Worm (Caenorhabditis elegans) whole organism, young adult: ENCODE measurements around the gene F17C8.3.

Source experiments
- B0019.2 ChIP-seq: fragments of 200-800 bp; sonication (Bioruptor generic); conservative IDR thresholded peaks from 2 replicates; pipeline ENCODE4 v1.3.6; 2022; ENCODE audit warnings: missing genetic modification reagents, missing genetic modification characterization, missing compliant biosample characterization
- B0035.1 ChIP-seq: sonication (generic microtip); optimal IDR thresholded peaks from 2 replicates; lab custom pipeline; 2016; ENCODE audit warnings: missing genetic modification characterization, mild to moderate bottlenecking, missing compliant biosample characterization, missing genotype, missing genetic modification reagents
- B0336.3 ChIP-seq: fragments of 200-800 bp; sonication (Bioruptor generic); IDR thresholded peaks from 2 replicates; pipeline ENCODE4 v1.3.6; 2022; ENCODE audit warnings: missing genetic modification characterization, missing compliant biosample characterization
- C17E4.6 ChIP-seq: fragments of 200-800 bp; sonication (Bioruptor generic); IDR thresholded peaks from 2 replicates; pipeline ENCODE4 v1.3.6; 2022; ENCODE audit warnings: missing genetic modification reagents, missing genetic modification characterization, missing compliant biosample characterization
- F10E7.11 ChIP-seq: sonication (generic microtip); optimal IDR thresholded peaks from 2 replicates; lab custom pipeline; 2017; ENCODE audit warnings: mild to moderate bottlenecking, missing genetic modification characterization, moderate library complexity, missing compliant biosample characterization
- F22D6.2 ChIP-seq: sonication (generic microtip); optimal IDR thresholded peaks from 2 replicates; lab custom pipeline; 2016; ENCODE audit warnings: mild to moderate bottlenecking, missing genetic modification characterization, missing compliant biosample characterization
- F23B12.7 ChIP-seq: sonication (generic microtip); optimal IDR thresholded peaks from 2 replicates; lab custom pipeline; 2017; ENCODE audit warnings: missing genetic modification characterization, mild to moderate bottlenecking, missing compliant biosample characterization, antibody characterized with exemption, moderate library complexity; ENCODE audit not compliant: insufficient read depth
- F33H1.4 ChIP-seq: fragments of 200-800 bp; sonication (Bioruptor generic); IDR thresholded peaks from 2 replicates; pipeline ENCODE4 v1.3.6; 2022; ENCODE audit warnings: missing genetic modification reagents, missing genetic modification characterization, missing compliant biosample characterization
- F49E8.2 ChIP-seq: sonication (generic microtip); optimal IDR thresholded peaks from 3 replicates; lab custom pipeline; 2017; ENCODE audit warnings: missing genetic modification characterization, mild to moderate bottlenecking, missing compliant biosample characterization, antibody characterized with exemption, moderate library complexity; ENCODE audit not compliant: insufficient read depth
- F57A8.1 ChIP-seq: fragments of 200-800 bp; sonication (Bioruptor generic); optimal IDR thresholded peaks from 2 replicates; lab custom pipeline; 2018; ENCODE audit warnings: mild to moderate bottlenecking, missing genetic modification characterization, moderate library complexity, missing compliant biosample characterization
- K12H6.12 ChIP-seq: fragments of 200-800 bp; sonication (Bioruptor generic); optimal IDR thresholded peaks from 2 replicates; lab custom pipeline; 2018; ENCODE audit warnings: mild to moderate bottlenecking, missing genetic modification characterization, missing compliant biosample characterization
- T26A5.8 ChIP-seq: sonication (generic microtip); optimal IDR thresholded peaks from 2 replicates; lab custom pipeline; 2016; ENCODE audit warnings: missing genetic modification characterization, missing compliant biosample characterization
- Y67H2A.10 ChIP-seq: fragments of 200-800 bp; sonication (Bioruptor generic); conservative IDR thresholded peaks from 2 replicates; pipeline ENCODE4 v1.3.6; 2022; ENCODE audit warnings: missing genetic modification reagents, missing genetic modification characterization, missing compliant biosample characterization
- atf-7 ChIP-seq: sonication (generic microtip); optimal IDR thresholded peaks from 2 replicates; lab custom pipeline; 2017; ENCODE audit warnings: mild to moderate bottlenecking, missing genetic modification characterization, missing compliant biosample characterization
- athp-1 ChIP-seq: sonication (generic microtip); optimal IDR thresholded peaks from 2 replicates; lab custom pipeline; 2017; ENCODE audit warnings: mild to moderate bottlenecking, missing genetic modification characterization, missing compliant biosample characterization
- bed-2 ChIP-seq: fragments of 200-800 bp; sonication (Bioruptor generic); IDR thresholded peaks from 2 replicates; pipeline ENCODE4 v1.3.6; 2022; ENCODE audit warnings: missing genetic modification reagents, missing genetic modification characterization, missing compliant biosample characterization
- cebp-2 ChIP-seq: fragments of 200-800 bp; sonication (Bioruptor generic); IDR thresholded peaks from 2 replicates; pipeline ENCODE4 v1.3.6; 2022; ENCODE audit warnings: missing genetic modification characterization, missing compliant biosample characterization
- ceh-58 ChIP-seq: fragments of 200-800 bp; sonication (Bioruptor generic); IDR thresholded peaks from 2 replicates; pipeline ENCODE4 v1.3.6; 2022; ENCODE audit warnings: missing genetic modification characterization, missing compliant biosample characterization
- chd-7 ChIP-seq: sonication (generic microtip); optimal IDR thresholded peaks from 2 replicates; lab custom pipeline; 2016; ENCODE audit warnings: mild to moderate bottlenecking, missing genetic modification characterization, moderate library complexity, missing compliant biosample characterization
- die-1 ChIP-seq: sonication (generic microtip); optimal IDR thresholded peaks from 2 replicates; lab custom pipeline; 2016; ENCODE audit warnings: missing genotype, mild to moderate bottlenecking, missing genetic modification characterization, missing compliant biosample characterization
- dpff-1 ChIP-seq: sonication (generic microtip); optimal IDR thresholded peaks from 2 replicates; lab custom pipeline; 2017; ENCODE audit warnings: mild to moderate bottlenecking, missing genetic modification characterization, missing compliant biosample characterization
- dpl-1 ChIP-seq: fragments of 150-350 bp; optimal IDR thresholded peaks from 2 replicates; lab custom pipeline; 2014; ENCODE audit warnings: missing biosample characterization, missing genetic modification reagents, missing genetic modification characterization
- egrh-3 ChIP-seq: fragments of 200-800 bp; sonication (Bioruptor generic); IDR thresholded peaks from 2 replicates; pipeline ENCODE4 v1.3.6; 2022; ENCODE audit warnings: missing genetic modification reagents, missing genetic modification characterization, missing compliant biosample characterization
- ets-4 ChIP-seq: fragments of 200-800 bp; sonication (Bioruptor generic); optimal IDR thresholded peaks from 2 replicates; lab custom pipeline; 2018; ENCODE audit warnings: mild to moderate bottlenecking, missing genetic modification characterization, missing compliant biosample characterization
- fkh-3 ChIP-seq: sonication (generic microtip); optimal IDR thresholded peaks from 2 replicates; lab custom pipeline; 2016; ENCODE audit warnings: mild to moderate bottlenecking, missing genetic modification characterization, missing compliant biosample characterization
- hsf-1 ChIP-seq: fragments of 200-800 bp; sonication (Bioruptor generic); IDR thresholded peaks from 2 replicates; pipeline ENCODE4 v1.3.6; 2022; ENCODE audit warnings: missing genetic modification reagents, missing genetic modification characterization, missing compliant biosample characterization
- let-526 ChIP-seq: fragments of 200-800 bp; sonication (Bioruptor generic); IDR thresholded peaks from 2 replicates; pipeline ENCODE4 v1.3.6; 2022; ENCODE audit warnings: missing genetic modification reagents, missing genetic modification characterization, missing compliant biosample characterization
- lsy-27 ChIP-seq: sonication (generic microtip); optimal IDR thresholded peaks from 2 replicates; lab custom pipeline; 2017; ENCODE audit warnings: missing genetic modification characterization, mild to moderate bottlenecking, missing compliant biosample characterization, antibody characterized with exemption, missing genotype, borderline replicate concordance; ENCODE audit not compliant: insufficient read depth
- madf-10 ChIP-seq: sonication (generic microtip); optimal IDR thresholded peaks from 2 replicates; lab custom pipeline; 2016; ENCODE audit warnings: mild to moderate bottlenecking, missing genetic modification characterization, missing compliant biosample characterization
- madf-6 ChIP-seq: fragments of 200-800 bp; sonication (Bioruptor generic); IDR thresholded peaks from 2 replicates; pipeline ENCODE4 v1.3.6; 2022; ENCODE audit warnings: missing genetic modification reagents, missing genetic modification characterization, missing compliant biosample characterization
- madf-8 ChIP-seq: fragments of 200-800 bp; sonication (Bioruptor generic); conservative IDR thresholded peaks from 2 replicates; pipeline ENCODE4 v1.3.6; 2022; ENCODE audit warnings: missing genetic modification reagents, missing genetic modification characterization, missing compliant biosample characterization
- mcd-1 ChIP-seq: fragments of 200-800 bp; sonication (Bioruptor generic); IDR thresholded peaks from 2 replicates; pipeline ENCODE4 v1.3.6; 2022; ENCODE audit warnings: missing genetic modification reagents, missing genetic modification characterization, missing compliant biosample characterization
- mel-28 ChIP-seq: sonication (generic microtip); optimal IDR thresholded peaks from 2 replicates; lab custom pipeline; 2016; ENCODE audit warnings: borderline replicate concordance, mild to moderate bottlenecking, missing genetic modification characterization, missing compliant biosample characterization
- mes-4 ChIP-seq: sonication (generic microtip); optimal IDR thresholded peaks from 2 replicates; lab custom pipeline; 2016; ENCODE audit warnings: missing genotype, missing genetic modification characterization, missing compliant biosample characterization
- nfya-1 ChIP-seq: sonication (generic microtip); optimal IDR thresholded peaks from 2 replicates; lab custom pipeline; 2017; ENCODE audit warnings: antibody characterized with exemption, missing compliant biosample characterization, missing genetic modification characterization, borderline replicate concordance; ENCODE audit not compliant: insufficient read depth
- nfya-2 ChIP-seq: fragments of 200-800 bp; sonication (Bioruptor generic); IDR thresholded peaks from 2 replicates; pipeline ENCODE4 v1.3.6; 2022; ENCODE audit warnings: missing genetic modification reagents, missing genetic modification characterization, missing compliant biosample characterization
- nhr-120 ChIP-seq: fragments of 200-800 bp; sonication (Bioruptor generic); IDR thresholded peaks from 2 replicates; pipeline ENCODE4 v1.3.6; 2022; ENCODE audit warnings: missing genetic modification characterization, missing compliant biosample characterization
- nhr-90 ChIP-seq: sonication (generic microtip); optimal IDR thresholded peaks from 2 replicates; lab custom pipeline; 2016; ENCODE audit warnings: missing genotype, mild to moderate bottlenecking, missing genetic modification characterization, missing compliant biosample characterization
- rpc-1 ChIP-seq, 2 experiments: fragments of 150-350 bp in 1 of 2; sonication (generic microtip) in 1 of 2; optimal IDR thresholded peaks; 2 replicates each; lab custom pipeline; 2014 to 2018; ENCODE audit warnings: missing biosample characterization in 1 of 2, missing genetic modification characterization in 1 of 2, missing genetic modification reagents in 1 of 2, missing genotype in 1 of 2
- sdz-38 ChIP-seq: sonication (generic microtip); optimal IDR thresholded peaks from 2 replicates; lab custom pipeline; 2016; ENCODE audit warnings: missing genotype, missing genetic modification characterization, missing compliant biosample characterization
- sptf-2 ChIP-seq: fragments of 200-800 bp; sonication (Bioruptor generic); optimal IDR thresholded peaks from 2 replicates; lab custom pipeline; 2018; ENCODE audit warnings: mild to moderate bottlenecking, missing genetic modification characterization, missing compliant biosample characterization
- tbp1 ChIP-seq: fragments of 200-800 bp; sonication (Bioruptor generic); optimal IDR thresholded peaks from 2 replicates; lab custom pipeline; 2018; ENCODE audit warnings: mild to moderate bottlenecking, missing genetic modification characterization, missing compliant biosample characterization
- tlf-1 ChIP-seq: fragments of 200-800 bp; sonication (Bioruptor generic); optimal IDR thresholded peaks from 2 replicates; lab custom pipeline; 2018; ENCODE audit warnings: mild to moderate bottlenecking, missing genetic modification characterization, missing compliant biosample characterization
- unc-130 ChIP-seq: sonication (generic microtip); optimal IDR thresholded peaks from 2 replicates; lab custom pipeline; 2016; ENCODE audit warnings: missing genetic modification reagents, missing genetic modification characterization, missing compliant biosample characterization
- zim-3 ChIP-seq: sonication (generic microtip); optimal IDR thresholded peaks from 2 replicates; lab custom pipeline; 2017; ENCODE audit warnings: mild to moderate bottlenecking, missing genetic modification characterization, moderate library complexity, missing compliant biosample characterization
- ztf-18 ChIP-seq: sonication (generic microtip); optimal IDR thresholded peaks from 2 replicates; lab custom pipeline; 2016; ENCODE audit warnings: missing genotype, mild to moderate bottlenecking, missing genetic modification characterization, missing compliant biosample characterization
- ztf-22 ChIP-seq: fragments of 200-800 bp; sonication (Bioruptor generic); optimal IDR thresholded peaks from 2 replicates; lab custom pipeline; 2018; ENCODE audit warnings: mild to moderate bottlenecking, missing genetic modification characterization, moderate library complexity, missing compliant biosample characterization
- ztf-3 ChIP-seq: fragments of 200-800 bp; sonication (Bioruptor generic); optimal IDR thresholded peaks from 2 replicates; lab custom pipeline; 2018; ENCODE audit warnings: mild to moderate bottlenecking, missing genetic modification characterization, missing compliant biosample characterization

The F17C8.3 gene

DNA sequence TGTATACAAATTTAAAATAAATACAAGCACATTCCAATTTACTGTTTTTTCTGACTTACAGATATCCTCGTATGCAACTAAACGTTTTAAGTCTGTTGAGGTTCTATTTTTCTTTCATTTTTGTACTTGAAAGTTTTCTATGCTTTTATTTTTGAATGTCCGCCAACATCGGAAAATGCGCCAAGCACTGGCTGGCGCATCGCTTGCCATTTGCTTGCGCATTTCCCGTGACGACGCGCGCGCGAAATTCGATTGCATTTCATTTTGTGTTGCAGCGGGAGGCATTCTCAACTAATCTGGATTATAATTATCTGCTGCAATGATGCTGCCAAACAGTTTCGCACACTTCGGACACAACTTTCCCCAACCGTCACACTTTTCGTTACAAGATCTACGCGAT, 25.2 kb downstream of the F17C8.3 start, which contains the start of gene fbxl-2 (continued):
- no peak for TF ChIP-seq rpc-1 (optimal IDR thresholded peaks at IDR 0.05; lab: Kevin White, UChicago)
- TF ChIP-seq rpc-1 (tag; optimal IDR thresholded peaks at IDR 0.05; lab: Kevin White, UChicago) = no peak
- peak; percentile 59; the same call in 1 of the 2 replicates for TF ChIP-seq B0019.2 (GFP tag; lab: Robert Waterston, UW)
- TF ChIP-seq egrh-3 (GFP tag; lab: Robert Waterston, UW) = peak; percentile 63
- TF ChIP-seq ztf-3 (GFP tag; lab: Kevin White, UChicago) = peak; percentile 7
- TF ChIP-seq hsf-1 = peak; percentile 85
- TF ChIP-seq nfya-2 (GFP tag; lab: Robert Waterston, UW) = 0 out of 2 replicates have a peak, but pooled peaks have one; percentile 65
- TF ChIP-seq B0336.3 (GFP tag; lab: Robert Waterston, UW) = peak; percentile 95
- TF ChIP-seq F22D6.2 (tag; lab: Kevin White, UChicago) = peak; percentile 59
- peak; percentile 34 for TF ChIP-seq F10E7.11 (tag; lab: Kevin White, UChicago)
- TF ChIP-seq F57A8.1 = no peak
- peak; percentile 71 for TF ChIP-seq chd-7
- no peak for TF ChIP-seq mel-28 (tag; lab: Kevin White, UChicago)
- TF ChIP-seq die-1 (tag; lab: Kevin White, UChicago) = no peak
- TF ChIP-seq dpl-1 = peak; percentile 98
- TF ChIP-seq madf-8 = peak; percentile 84
- TF ChIP-seq ztf-22 (GFP tag; lab: Kevin White, UChicago) = no peak
- peak; percentile 82 for TF ChIP-seq atf-7
- no peak for TF ChIP-seq T26A5.8
- TF ChIP-seq lsy-27 (tag; lab: Kevin White, UChicago) = no peak
- peak; percentile 85 for TF ChIP-seq K12H6.12
- TF ChIP-seq ets-4 = peak; percentile 35
- TF ChIP-seq ceh-58 (GFP tag; lab: Robert Waterston, UW) = no peak
- peak; percentile 96 for TF ChIP-seq tlf-1
- TF ChIP-seq bed-2 (GFP tag; lab: Robert Waterston, UW) = peak; percentile 82
- no peak for TF ChIP-seq dpff-1
- TF ChIP-seq F49E8.2 (tag; lab: Kevin White, UChicago) = peak; percentile 64
- peak; percentile 74 for TF ChIP-seq tbp1 (GFP tag; lab: Kevin White, UChicago)
- TF ChIP-seq zim-3 (tag; lab: Kevin White, UChicago) = no peak
- TF ChIP-seq F33H1.4 (GFP tag; lab: Robert Waterston, UW) = peak; percentile 94
- TF ChIP-seq ztf-18 (tag; lab: Kevin White, UChicago) = peak; percentile 99
- TF ChIP-seq nhr-90 (tag; lab: Kevin White, UChicago) = peak; percentile 60
- peak; percentile 36 for TF ChIP-seq unc-130
- peak; percentile 85 for TF ChIP-seq let-526
- peak; percentile 96 for TF ChIP-seq mcd-1
- no peak for TF ChIP-seq mes-4 (tag; lab: Kevin White, UChicago)
- no peak for TF ChIP-seq sdz-38 (tag; lab: Kevin White, UChicago)
- peak; percentile 71 for TF ChIP-seq Y67H2A.10 (GFP tag; lab: Robert Waterston, UW)
- peak; percentile 65 for TF ChIP-seq madf-10
- no peak for TF ChIP-seq nhr-120 (GFP tag; lab: Robert Waterston, UW)
- peak; percentile 71; the same call in 1 of the 2 replicates for TF ChIP-seq cebp-2 (GFP tag; lab: Robert Waterston, UW)
- TF ChIP-seq sptf-2 (GFP tag; lab: Kevin White, UChicago) = no peak
- TF ChIP-seq B0035.1 (tag; lab: Kevin White, UChicago) = peak; percentile 67
- TF ChIP-seq F23B12.7 (tag; lab: Kevin White, UChicago) = peak; percentile 83
- TF ChIP-seq C17E4.6 = peak; percentile 90
- TF ChIP-seq athp-1 = peak; percentile 79
- TF ChIP-seq nfya-1 (tag; lab: Kevin White, UChicago) = no peak
- TF ChIP-seq fkh-3 = peak; percentile 10
- peak; percentile 93 for TF ChIP-seq madf-6 (GFP tag; lab: Robert Waterston, UW)
